Worm (Caenorhabditis elegans): ENCODE results near the gene F57B1.9.

- no peak for TF ChIP-seq lin-13 (GFP tag; optimal IDR thresholded peaks at IDR 0.05)
- TF ChIP-seq lir-3 (tag; optimal IDR thresholded peaks at IDR 0.05; ENCODE audit: poor library complexity), result no peak
- no peak for TF ChIP-seq mdl-1 (tag; optimal IDR thresholded peaks at IDR 0.05)
These were observed 40.6 kb downstream of the F57B1.9 start for ce11 chrV:13157073-13157472.
